Fruit fly (Drosophila melanogaster) whole organism, embryonic: ENCODE results near the gene Send1.
A peak's percentile ranks its signal among the peaks of the same experiment; 100 is the strongest.

ENCODE experiments used
- Adf1 ChIP-seq: fragments of 200-800 bp; sonication (Bioruptor generic); IDR thresholded peaks from 2 replicates; pipeline ENCODE4 v1.3.6; 2022; ENCODE audit warnings: missing biosample characterization, missing genetic modification characterization
- Bteb2 ChIP-seq: fragments of 200-800 bp; sonication (Bioruptor generic); optimal IDR thresholded peaks from 2 replicates; lab custom pipeline; 2016; ENCODE audit warnings: missing biosample characterization, missing genetic modification characterization
- CG11085 ChIP-seq: fragments of 200-800 bp; sonication (Bioruptor generic); IDR thresholded peaks from 2 replicates; pipeline ENCODE4 v1.3.6; 2022; ENCODE audit warnings: missing biosample characterization, missing genetic modification characterization
- CG11695 ChIP-seq: fragments of 200-800 bp; sonication (Bioruptor generic); IDR thresholded peaks from 3 replicates; pipeline ENCODE4 v1.3.6; 2022; ENCODE audit warnings: missing biosample characterization, missing genetic modification characterization
- CG12104 ChIP-seq: fragments of 200-800 bp; sonication (Bioruptor generic); optimal IDR thresholded peaks from 3 replicates; lab custom pipeline; 2016; ENCODE audit warnings: missing biosample characterization, missing genetic modification characterization
- CG12219 ChIP-seq: fragments of 200-800 bp; sonication (Bioruptor generic); optimal IDR thresholded peaks from 3 replicates; lab custom pipeline; 2018; ENCODE audit warnings: missing biosample characterization, mild to moderate bottlenecking, missing genetic modification characterization
- CG15269 ChIP-seq: fragments of 200-800 bp; sonication (Bioruptor generic); optimal IDR thresholded peaks from 2 replicates; lab custom pipeline; 2018; ENCODE audit warnings: missing biosample characterization, mild to moderate bottlenecking, missing genetic modification characterization, moderate library complexity
- CG17829 ChIP-seq: fragments of 200-800 bp; optimal IDR thresholded peaks from 2 replicates; lab custom pipeline; 2019; ENCODE audit warnings: missing biosample characterization, mild to moderate bottlenecking, missing genetic modification characterization, moderate library complexity
- CG17912 ChIP-seq: fragments of 200-800 bp; sonication (Bioruptor generic); optimal IDR thresholded peaks from 2 replicates; lab custom pipeline; 2018; ENCODE audit warnings: missing biosample characterization, mild to moderate bottlenecking, missing genetic modification characterization
- CG18476 ChIP-seq: fragments of 200-800 bp; sonication (Bioruptor generic); optimal IDR thresholded peaks from 2 replicates; lab custom pipeline; 2016; ENCODE audit warnings: missing biosample characterization, mild to moderate bottlenecking, missing genetic modification characterization
- CG18619 ChIP-seq: fragments of 200-800 bp; sonication (Bioruptor generic); optimal IDR thresholded peaks from 3 replicates; lab custom pipeline; 2017; ENCODE audit warnings: missing biosample characterization, mild to moderate bottlenecking, missing genetic modification characterization
- CG31224 ChIP-seq: fragments of 200-800 bp; sonication (Bioruptor generic); IDR thresholded peaks from 2 replicates; pipeline ENCODE4 v1.3.6; 2022; ENCODE audit warnings: missing biosample characterization, missing genetic modification characterization
- CG34376 ChIP-seq: fragments of 200-800 bp; sonication (Bioruptor generic); optimal IDR thresholded peaks from 2 replicates; lab custom pipeline; 2018; ENCODE audit warnings: missing biosample characterization, mild to moderate bottlenecking, missing genetic modification characterization
- CG43689 ChIP-seq: fragments of 200-800 bp; sonication (Bioruptor generic); IDR thresholded peaks from 2 replicates; pipeline ENCODE4 v1.3.6; 2022; ENCODE audit warnings: missing biosample characterization, missing genetic modification characterization
- CG4404 ChIP-seq: fragments of 200-800 bp; sonication (Bioruptor generic); IDR thresholded peaks from 2 replicates; pipeline ENCODE4 v1.3.6; 2022; ENCODE audit warnings: missing biosample characterization, missing genetic modification characterization
- CG4617 ChIP-seq: fragments of 200-800 bp; sonication (Bioruptor generic); optimal IDR thresholded peaks from 3 replicates; lab custom pipeline; 2016; ENCODE audit warnings: missing biosample characterization, missing genetic modification characterization, borderline replicate concordance
- CG4707 ChIP-seq: fragments of 200-800 bp; sonication (Bioruptor generic); optimal IDR thresholded peaks from 2 replicates; lab custom pipeline; 2018; ENCODE audit warnings: missing biosample characterization, mild to moderate bottlenecking, missing genetic modification characterization, moderate library complexity
- CG4854 ChIP-seq: fragments of 200-800 bp; sonication (Bioruptor generic); optimal IDR thresholded peaks from 2 replicates; lab custom pipeline; 2016; ENCODE audit warnings: missing biosample characterization, missing genetic modification characterization, inconsistent platforms
- CG5180 ChIP-seq: fragments of 200-800 bp; sonication (Bioruptor generic); optimal IDR thresholded peaks from 3 replicates; lab custom pipeline; 2017; ENCODE audit warnings: missing biosample characterization, missing genetic modification characterization, mild to moderate bottlenecking, moderate library complexity, missing genetic modification reagents
- CG6254 ChIP-seq: fragments of 200-800 bp; sonication (Bioruptor generic); optimal IDR thresholded peaks from 3 replicates; lab custom pipeline; 2017; ENCODE audit warnings: mild to moderate bottlenecking, missing biosample characterization, missing genetic modification reagents, missing genetic modification characterization
- CG6683 ChIP-seq: fragments of 200-800 bp; sonication (Bioruptor generic); optimal IDR thresholded peaks from 2 replicates; lab custom pipeline; 2017; ENCODE audit warnings: missing biosample characterization, mild to moderate bottlenecking, missing genetic modification characterization, missing genetic modification reagents
- CG7556 ChIP-seq: fragments of 200-800 bp; sonication (Bioruptor generic); optimal IDR thresholded peaks from 2 replicates; lab custom pipeline; 2017; ENCODE audit warnings: missing biosample characterization, mild to moderate bottlenecking, missing genetic modification characterization
- CG7745 ChIP-seq: fragments of 200-800 bp; sonication (Bioruptor generic); optimal IDR thresholded peaks from 2 replicates; lab custom pipeline; 2018; ENCODE audit warnings: missing biosample characterization, mild to moderate bottlenecking, missing genetic modification characterization, moderate library complexity
- CG9215 ChIP-seq: fragments of 200-800 bp; sonication (Bioruptor generic); IDR thresholded peaks from 2 replicates; pipeline ENCODE4 v1.3.6; 2022; ENCODE audit warnings: missing biosample characterization, missing genetic modification characterization
- CTCF ChIP-seq: fragments of 200-800 bp; sonication (Bioruptor generic); optimal IDR thresholded peaks from 2 replicates; lab custom pipeline; 2017; ENCODE audit warnings: missing biosample characterization, mild to moderate bottlenecking, missing genetic modification characterization, moderate library complexity
- Dll ChIP-seq: fragments of 200-800 bp; sonication (Bioruptor generic); IDR thresholded peaks from 4 replicates; pipeline ENCODE4 v1.3.6; 2022; ENCODE audit warnings: missing biosample characterization, missing genetic modification characterization; ENCODE audit not compliant: partially characterized antibody
- Doc2 ChIP-seq: fragments of 200-800 bp; sonication (Bioruptor generic); IDR thresholded peaks from 2 replicates; pipeline ENCODE4 v1.3.6; 2022; ENCODE audit warnings: missing biosample characterization, missing genetic modification characterization
- Hmr ChIP-seq: fragments of 200-800 bp; sonication (Bioruptor generic); optimal IDR thresholded peaks from 3 replicates; lab custom pipeline; 2017; ENCODE audit warnings: mild to moderate bottlenecking, missing biosample characterization, missing genetic modification reagents, missing genetic modification characterization
- Hr39 ChIP-seq: fragments of >200 bp; optimal IDR thresholded peaks from 2 replicates; lab custom pipeline; 2017
- Lhr ChIP-seq: fragments of 200-800 bp; sonication (Bioruptor generic); optimal IDR thresholded peaks from 3 replicates; lab custom pipeline; 2017; ENCODE audit warnings: mild to moderate bottlenecking, missing biosample characterization, missing genetic modification reagents, missing genetic modification characterization
- MESR4 ChIP-seq: fragments of 200-800 bp; sonication (Bioruptor generic); optimal IDR thresholded peaks from 2 replicates; lab custom pipeline; 2018; ENCODE audit warnings: missing biosample characterization, mild to moderate bottlenecking, missing genetic modification characterization, moderate library complexity
- Side ChIP-seq: fragments of 200-800 bp; sonication (Bioruptor generic); optimal IDR thresholded peaks from 2 replicates; lab custom pipeline; 2016; ENCODE audit warnings: missing biosample characterization, missing genetic modification characterization
- Six4 ChIP-seq: fragments of 200-800 bp; sonication (Bioruptor generic); optimal IDR thresholded peaks from 2 replicates; lab custom pipeline; 2016; ENCODE audit warnings: missing biosample characterization, missing genetic modification characterization
- Sox102F ChIP-seq: fragments of 200-800 bp; sonication (Bioruptor generic); optimal IDR thresholded peaks from 2 replicates; lab custom pipeline; 2018; ENCODE audit warnings: missing biosample characterization, mild to moderate bottlenecking, missing genetic modification characterization, moderate library complexity
- Vsx1 ChIP-seq: fragments of 200-800 bp; sonication (Bioruptor generic); optimal IDR thresholded peaks from 2 replicates; lab custom pipeline; 2017; ENCODE audit warnings: missing biosample characterization, mild to moderate bottlenecking, missing genetic modification characterization, missing genetic modification reagents
- az2 ChIP-seq: fragments of 200-800 bp; sonication (Bioruptor generic); optimal IDR thresholded peaks from 3 replicates; lab custom pipeline; 2016; ENCODE audit warnings: missing biosample characterization, missing genetic modification characterization
- bcd ChIP-seq: fragments of 200-800 bp; sonication (Bioruptor generic); optimal IDR thresholded peaks from 2 replicates; lab custom pipeline; 2017; ENCODE audit warnings: missing biosample characterization, mild to moderate bottlenecking, missing genetic modification characterization
- dmrt11E ChIP-seq: fragments of 200-800 bp; sonication (Bioruptor generic); optimal IDR thresholded peaks from 3 replicates; lab custom pipeline; 2018; ENCODE audit warnings: missing biosample characterization, mild to moderate bottlenecking, missing genetic modification characterization, moderate library complexity
- gfzf ChIP-seq: fragments of 200-800 bp; sonication (Bioruptor generic); optimal IDR thresholded peaks from 2 replicates; lab custom pipeline; 2016; ENCODE audit warnings: missing biosample characterization, mild to moderate bottlenecking, missing genetic modification characterization, moderate library complexity
- hbn ChIP-seq: fragments of 200-800 bp; sonication (Bioruptor generic); IDR thresholded peaks from 2 replicates; pipeline ENCODE4 v1.3.6; 2022; ENCODE audit warnings: missing biosample characterization, missing genetic modification characterization; ENCODE audit not compliant: partially characterized antibody
- nerfin-1 ChIP-seq: fragments of 200-800 bp; sonication (Bioruptor generic); optimal IDR thresholded peaks from 3 replicates; lab custom pipeline; 2019; ENCODE audit warnings: missing biosample characterization, mild to moderate bottlenecking, missing genetic modification characterization, moderate library complexity
- p53 ChIP-seq: fragments of 200-800 bp; sonication (Bioruptor generic); optimal IDR thresholded peaks from 2 replicates; lab custom pipeline; 2016; ENCODE audit warnings: missing biosample characterization, missing genetic modification characterization
- pnt ChIP-seq: fragments of 200-800 bp; sonication (Bioruptor generic); optimal IDR thresholded peaks from 3 replicates; lab custom pipeline; 2016; ENCODE audit warnings: missing biosample characterization, missing genetic modification characterization
- pzg ChIP-seq: fragments of 200-800 bp; sonication (Bioruptor generic); optimal IDR thresholded peaks from 3 replicates; lab custom pipeline; 2018; ENCODE audit warnings: missing biosample characterization, mild to moderate bottlenecking, missing genetic modification characterization, moderate library complexity
- sima ChIP-seq: fragments of 200-800 bp; sonication (Bioruptor generic); optimal IDR thresholded peaks from 2 replicates; lab custom pipeline; 2016; ENCODE audit warnings: missing biosample characterization, missing genetic modification characterization
- slp2 ChIP-seq: fragments of 200-800 bp; sonication (Bioruptor generic); optimal IDR thresholded peaks from 2 replicates; lab custom pipeline; 2016; ENCODE audit warnings: missing biosample characterization, missing genetic modification characterization
- sqz ChIP-seq: fragments of 200-800 bp; sonication (Bioruptor generic); optimal IDR thresholded peaks from 3 replicates; lab custom pipeline; 2018; ENCODE audit warnings: missing biosample characterization, mild to moderate bottlenecking, missing genetic modification characterization
- tin ChIP-seq: fragments of 200-800 bp; sonication (Bioruptor generic); optimal IDR thresholded peaks from 3 replicates; lab custom pipeline; 2016; ENCODE audit warnings: missing biosample characterization, missing genetic modification characterization
- tna ChIP-seq: fragments of 200-800 bp; sonication (Bioruptor generic); IDR thresholded peaks from 2 replicates; pipeline ENCODE4 v1.3.6; 2022; ENCODE audit warnings: missing biosample characterization, missing genetic modification characterization; ENCODE audit not compliant: partially characterized antibody
- ttk ChIP-seq: fragments of 200-800 bp; sonication (Bioruptor generic); IDR thresholded peaks from 2 replicates; pipeline ENCODE4 v2.1.2; 2022; ENCODE audit warnings: missing biosample characterization, missing genetic modification characterization
- zfh2 ChIP-seq: fragments of 200-800 bp; sonication (Bioruptor generic); optimal IDR thresholded peaks from 2 replicates; lab custom pipeline; 2016; ENCODE audit warnings: missing biosample characterization, missing genetic modification characterization

The Send1 gene

DNA sequence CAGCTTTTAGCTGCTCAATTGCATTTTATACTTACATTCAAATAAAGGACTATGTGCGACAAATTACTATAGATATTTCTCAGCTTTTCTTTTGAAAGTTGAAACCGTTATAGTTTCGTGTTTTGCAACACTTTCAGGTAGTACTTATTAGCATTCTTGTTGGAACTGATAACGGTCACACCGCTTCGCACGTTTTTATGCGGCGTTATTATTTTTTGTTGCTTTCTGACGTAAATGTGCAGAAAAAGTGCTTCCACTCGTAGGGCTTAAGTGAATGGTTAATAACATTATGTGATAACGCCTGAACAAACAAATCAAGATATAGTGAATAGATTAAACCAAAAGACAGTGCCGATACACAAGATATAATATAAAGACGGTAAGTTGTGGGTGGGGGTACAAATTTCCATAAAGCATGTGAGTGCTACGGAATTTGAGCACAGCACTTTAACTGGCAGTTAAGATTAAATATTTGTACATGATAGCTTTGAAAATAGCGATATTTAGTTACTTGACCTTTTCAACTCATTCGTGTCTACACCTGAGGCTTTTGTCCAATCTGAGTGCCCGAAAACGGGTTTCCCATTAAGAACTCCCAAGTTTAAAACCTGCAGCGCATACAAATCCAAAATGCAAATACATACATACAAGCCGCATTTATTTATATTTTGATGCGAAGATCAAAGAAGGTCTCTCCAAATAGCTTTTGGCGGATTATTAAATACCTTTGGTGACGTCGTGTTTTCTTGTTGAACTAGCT lies 34.1 kb downstream of the Send1 start, which contains the start of gene papi (continued):
- TF ChIP-seq CG34376 (GFP tag; lab: Kevin White, UChicago) (peak; percentile 44), MESR4 (GFP tag; lab: Kevin White, UChicago) (peak; percentile 62), CG12219 (no peak), p53 (GFP tag; lab: Kevin White, UChicago) (no peak), az2 (GFP tag; lab: Kevin White, UChicago) (no peak), hbn (no peak), pnt (no peak), Six4 (GFP tag; lab: Kevin White, UChicago) (no peak), dmrt11E (tag; lab: Kevin White, UChicago) (no peak), CG11695 (GFP tag; lab: Robert Waterston, UW) (no peak), CG11085 (GFP tag; lab: Robert Waterston, UW) (no peak), CG5180 (GFP tag; lab: Kevin White, UChicago) (no peak), Doc2 (GFP tag; lab: Robert Waterston, UW) (no peak), Hr39 (lab: Kevin White, UChicago) (no peak), CG6254 (GFP tag; lab: Kevin White, UChicago) (no peak), CG4854 (no peak), CG7745 (no peak), CG4404 (GFP tag; lab: Robert Waterston, UW) (no peak), zfh2 (GFP tag; lab: Kevin White, UChicago) (no peak), ttk (GFP tag; lab: Robert Waterston, UW) (no peak), slp2 (GFP tag; lab: Kevin White, UChicago) (no peak), CG4707 (GFP tag; lab: Kevin White, UChicago) (no peak), CG17912 (GFP tag; lab: Kevin White, UChicago) (no peak), CG4617 (GFP tag; lab: Kevin White, UChicago) (peak; percentile 47), Bteb2 (GFP tag; lab: Kevin White, UChicago) (no peak), CG17829 (peak; percentile 13), gfzf (GFP tag; lab: Kevin White, UChicago) (peak; percentile 82), CG15269 (no peak), CG18476 (GFP tag; lab: Kevin White, UChicago) (no peak), sima (no peak), CG31224 (GFP tag; lab: Robert Waterston, UW) (no peak), tin (no peak), CG18619 (no peak), CG9215 (GFP tag; lab: Robert Waterston, UW) (no peak), Sox102F (GFP tag; lab: Kevin White, UChicago) (no peak), bcd (GFP tag; lab: Kevin White, UChicago) (no peak), Adf1 (no peak), CG7556 (GFP tag; lab: Kevin White, UChicago) (no peak), Lhr (GFP tag; lab: Kevin White, UChicago) (no peak), Vsx1 (no peak), Dll (no peak), CG12104 (GFP tag; lab: Kevin White, UChicago) (no peak), CTCF (GFP tag; lab: Kevin White, UChicago) (no peak), Side (GFP tag; lab: Kevin White, UChicago) (peak; percentile 23), CG43689 (GFP tag; lab: Robert Waterston, UW) (no peak), pzg (GFP tag; lab: Kevin White, UChicago) (peak; percentile 67), CG6683 (GFP tag; lab: Kevin White, UChicago) (no peak), tna (no peak), Hmr (no peak), sqz (GFP tag; lab: Kevin White, UChicago) (peak; percentile 66), nerfin-1 (tag; lab: Kevin White, UChicago) (peak; percentile 90)
